Fruit fly (Drosophila melanogaster): ENCODE data around the gene CG4598.

CG4598 gene

dm6 chr2L:9897296-9897695, 21.1 kb upstream of the CG4598 start, which contains the start of gene RpS2 (continued):
- peak; percentile 32 for TF ChIP-seq her (GFP tag; optimal IDR thresholded peaks at IDR 0.05)
- no peak for TF ChIP-seq BtbVII (GFP tag; optimal IDR thresholded peaks at IDR 0.05)
- TF ChIP-seq Atf6 (GFP tag; IDR thresholded peaks at IDR 0.05), result peak; percentile 46; the same call in 1 of the 2 replicates
- peak; percentile 38 for TF ChIP-seq CG7839 (tag; optimal IDR thresholded peaks at IDR 0.05)
- TF ChIP-seq grn (GFP tag; optimal IDR thresholded peaks at IDR 0.05), result peak; percentile 37
- no peak for TF ChIP-seq HmgD (GFP tag; optimal IDR thresholded peaks at IDR 0.05)
- no peak for TF ChIP-seq CG4424 (GFP tag; optimal IDR thresholded peaks at IDR 0.05)
- TF ChIP-seq ase (GFP tag; IDR thresholded peaks at IDR 0.05), result no peak
- TF ChIP-seq peb (GFP tag; IDR thresholded peaks at IDR 0.05), result no peak
- peak; percentile 67 for TF ChIP-seq CrebB (tag; optimal IDR thresholded peaks at IDR 0.05)
- peak; percentile 51; the same call in 1 of the 2 replicates for TF ChIP-seq cas (GFP tag; IDR thresholded peaks at IDR 0.05)
- TF ChIP-seq CG7357 (GFP tag; IDR thresholded peaks at IDR 0.05), result no peak
- TF ChIP-seq Nf-YC (tag; optimal IDR thresholded peaks at IDR 0.05), result peak; percentile 22
- TF ChIP-seq CG17829 (tag; optimal IDR thresholded peaks at IDR 0.05), result no peak
- peak; percentile 55 for TF ChIP-seq nmo (GFP tag; optimal IDR thresholded peaks at IDR 0.05)
- peak; percentile 38 for TF ChIP-seq CG30403 (GFP tag; optimal IDR thresholded peaks at IDR 0.05)
- TF ChIP-seq kni (GFP tag; optimal IDR thresholded peaks at IDR 0.05), result peak; percentile 38
- TF ChIP-seq CG14965 (GFP tag; optimal IDR thresholded peaks at IDR 0.05; ENCODE audit: borderline replicate concordance), result no peak
- no peak for TF ChIP-seq CG8281 (tag; optimal IDR thresholded peaks at IDR 0.05)
- no peak for TF ChIP-seq cad (GFP tag; optimal IDR thresholded peaks at IDR 0.05)
- TF ChIP-seq CG14441 (GFP tag; IDR thresholded peaks at IDR 0.05), result no peak
- TF ChIP-seq Xbp1 (GFP tag; optimal IDR thresholded peaks at IDR 0.05), result peak; percentile 38
- TF ChIP-seq CG12299 (tag; optimal IDR thresholded peaks at IDR 0.05), result no peak
- peak; percentile 54 for TF ChIP-seq mirr (GFP tag; optimal IDR thresholded peaks at IDR 0.05)
- TF ChIP-seq CG6654 (GFP tag; optimal IDR thresholded peaks at IDR 0.05), result no peak
- no peak for TF ChIP-seq CG11723 (GFP tag; optimal IDR thresholded peaks at IDR 0.05)
- TF ChIP-seq tll (GFP tag; optimal IDR thresholded peaks at IDR 0.05), result no peak
- peak; percentile 97 for TF ChIP-seq hb (GFP tag; IDR thresholded peaks at IDR 0.05; ENCODE audit: partially characterized antibody)
- TF ChIP-seq trem (tag; optimal IDR thresholded peaks at IDR 0.05), result no peak
- peak; percentile 99 for TF ChIP-seq CG16813 (GFP tag; IDR thresholded peaks at IDR 0.05; ENCODE audit: partially characterized antibody)
- peak; percentile 42 for TF ChIP-seq CG2678 (tag; optimal IDR thresholded peaks at IDR 0.05)
- TF ChIP-seq odd (GFP tag; optimal IDR thresholded peaks at IDR 0.05), result no peak
- TF ChIP-seq gem (tag; optimal IDR thresholded peaks at IDR 0.05), result peak; percentile 30
- no peak for TF ChIP-seq CG15073 (GFP tag; optimal IDR thresholded peaks at IDR 0.05)
- TF ChIP-seq CG17186 (GFP tag; optimal IDR thresholded peaks at IDR 0.05), result peak; percentile 52
- peak; percentile 35 for TF ChIP-seq HHEX (GFP tag; optimal IDR thresholded peaks at IDR 0.05)
- no peak for TF ChIP-seq CG32772 (GFP tag; IDR thresholded peaks at IDR 0.05)
- peak; percentile 68 for TF ChIP-seq lab (GFP tag; optimal IDR thresholded peaks at IDR 0.05)
- TF ChIP-seq vvl (GFP tag; IDR thresholded peaks at IDR 0.05), result peak; percentile 69
- TF ChIP-seq pnt (GFP tag; optimal IDR thresholded peaks at IDR 0.05), result no peak
- no peak for TF ChIP-seq hkb (optimal IDR thresholded peaks at IDR 0.05)
- TF ChIP-seq hkb (GFP tag; IDR thresholded peaks at IDR 0.05), result peak; percentile 22; the same call in 1 of the 2 replicates
- TF ChIP-seq CG10462 (GFP tag; optimal IDR thresholded peaks at IDR 0.05), result no peak
- no peak for TF ChIP-seq stc (GFP tag; IDR thresholded peaks at IDR 0.05)
- peak; percentile 31 for TF ChIP-seq CG17359 (tag; optimal IDR thresholded peaks at IDR 0.05)
- no peak for TF ChIP-seq CG11504 (tag; optimal IDR thresholded peaks at IDR 0.05)
- peak; percentile 94 for TF ChIP-seq CG2116 (GFP tag; optimal IDR thresholded peaks at IDR 0.05)
- no peak for TF ChIP-seq run (tag; optimal IDR thresholded peaks at IDR 0.05)
- no peak for TF ChIP-seq CG33557 (GFP tag; optimal IDR thresholded peaks at IDR 0.05)
- TF ChIP-seq lmd (GFP tag; IDR thresholded peaks at IDR 0.05), result no peak
- no peak for TF ChIP-seq ap (GFP tag; IDR thresholded peaks at IDR 0.05)

Data from whole organism, embryonic.